Worm (Caenorhabditis elegans): ENCODE results near the gene mig-18.

Gene mig-18

ce11 chrIII:13377249-13377648, 25.8 kb upstream of the mig-18 start (continued):
- TF ChIP-seq lsy-2 (tag; optimal IDR thresholded peaks at IDR 0.05) (peak; percentile 38 to 63), ztf-11 (tag; optimal IDR thresholded peaks at IDR 0.05) (peak in 1 of 2 experiments; percentile 18), tbx-2 (tag; optimal IDR thresholded peaks at IDR 0.05) (peak; percentile 33), fkh-4 (tag; optimal IDR thresholded peaks at IDR 0.05; ENCODE audit: borderline replicate concordance) (no peak), nhr-85 (tag) (peak; percentile 64), nhr-12 (tag; optimal IDR thresholded peaks at IDR 0.05) (no peak), nhr-71 (tag; optimal IDR thresholded peaks at IDR 0.05) (peak; percentile 70), ces-1 (GFP tag; optimal IDR thresholded peaks at IDR 0.05) (no peak), skn-1 (tag; optimal IDR thresholded peaks at IDR 0.05) (peak; percentile 66), nhr-237 (tag; optimal IDR thresholded peaks at IDR 0.05) (no peak), C16A3.4 (tag; optimal IDR thresholded peaks at IDR 0.05) (no peak), lin-35 (GFP tag; optimal IDR thresholded peaks at IDR 0.05) (peak; percentile 45 to 50), lin-39 (tag; optimal IDR thresholded peaks at IDR 0.05) (no peak), irx-1 (tag; optimal IDR thresholded peaks at IDR 0.05) (peak; percentile 13), dsc-1 (tag; optimal IDR thresholded peaks at IDR 0.05) (peak; percentile 32), pax-3 (tag; optimal IDR thresholded peaks at IDR 0.05) (no peak), mdl-1 (tag; optimal IDR thresholded peaks at IDR 0.05) (peak in 1 of 2 experiments; percentile 44), snu-23 (GFP tag; optimal IDR thresholded peaks at IDR 0.05) (peak; percentile 77), alr-1 (tag; optimal IDR thresholded peaks at IDR 0.05; ENCODE audit: borderline replicate concordance) (no peak), fkh-8 (tag; optimal IDR thresholded peaks at IDR 0.05) (peak; percentile 4)

ce11 chrIII:13378242-13378641, 24.8 kb upstream of the mig-18 start, which contains the start of gene T03F6.10:
TSS of gene T03F6.10 (minus strand) at chrIII:13378342.
- TF ChIP-seq ceh-82 (tag; optimal IDR thresholded peaks at IDR 0.05) (no peak), aha-1 (tag; optimal IDR thresholded peaks at IDR 0.05) (no peak), efl-1 (optimal IDR thresholded peaks at IDR 0.05) (no peak), efl-1 (GFP tag; optimal IDR thresholded peaks at IDR 0.05 in 1 of 2) (peak in 1 of 2 experiments; percentile 21)

DNA sequence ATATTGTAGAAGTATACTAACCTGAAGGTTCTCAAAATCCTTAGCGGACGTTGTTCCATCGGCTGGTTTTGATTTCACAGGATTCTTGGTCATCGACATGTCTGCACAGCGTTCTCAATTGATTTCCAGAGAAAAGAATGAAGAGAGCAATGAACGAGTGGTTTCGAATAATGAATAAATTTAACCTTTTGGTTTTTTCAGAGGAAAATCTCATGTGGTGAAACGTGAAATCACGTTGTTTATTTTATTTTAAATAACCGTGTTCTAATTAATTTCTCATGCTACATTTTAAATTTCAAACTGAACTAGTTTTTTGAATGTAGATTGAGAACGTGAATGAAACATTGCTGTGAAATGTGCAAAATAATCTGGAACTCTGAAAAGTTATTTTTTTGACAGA, 22.8 kb upstream of the mig-18 start, which contains the start of gene T03F6.6:
T03F6.6 (minus strand) TSS at position 101 of the 400 bp plus-strand sequence.
- TF ChIP-seq unc-30 (tag; optimal IDR thresholded peaks at IDR 0.05) (no peak), zag-1 (tag; optimal IDR thresholded peaks at IDR 0.05) (no peak), xbp-1 (tag; optimal IDR thresholded peaks at IDR 0.05) (no peak), zip-4 (GFP tag; optimal IDR thresholded peaks at IDR 0.05) (no peak), dsc-1 (tag; optimal IDR thresholded peaks at IDR 0.05) (no peak), swsn-7 (tag; optimal IDR thresholded peaks at IDR 0.05) (no peak), alr-1 (tag; optimal IDR thresholded peaks at IDR 0.05; ENCODE audit: borderline replicate concordance) (no peak), elt-2 (tag; optimal IDR thresholded peaks at IDR 0.05) (no peak), unc-62 (GFP tag; optimal IDR thresholded peaks at IDR 0.05) (no peak), ztf-11 (tag; optimal IDR thresholded peaks at IDR 0.05) (no peak), tlp-1 (tag; optimal IDR thresholded peaks at IDR 0.05) (no peak), snu-23 (GFP tag; optimal IDR thresholded peaks at IDR 0.05) (no peak), hlh-4 (tag; optimal IDR thresholded peaks at IDR 0.05) (no peak), C04F5.9 (tag; optimal IDR thresholded peaks at IDR 0.05) (no peak), egl-27 (tag; optimal IDR thresholded peaks at IDR 0.05) (no peak), unc-98 (GFP tag; IDR thresholded peaks at IDR 0.05) (no peak), unc-86 (tag; optimal IDR thresholded peaks at IDR 0.05) (no peak), C34B4.2 (tag; optimal IDR thresholded peaks at IDR 0.05) (no peak), lin-14 (GFP tag; optimal IDR thresholded peaks at IDR 0.05) (no peak), irx-1 (tag; optimal IDR thresholded peaks at IDR 0.05) (no peak)

- TF ChIP-seq nhr-85 (tag) (peak; percentile 84), unc-98 (GFP tag; IDR thresholded peaks at IDR 0.05) (no peak), lin-14 (GFP tag; optimal IDR thresholded peaks at IDR 0.05) (peak; percentile 12), hlh-17 (GFP tag; optimal IDR thresholded peaks at IDR 0.05; ENCODE audit: borderline replicate concordance) (no peak), nhr-71 (tag; optimal IDR thresholded peaks at IDR 0.05) (peak; percentile 2)
Measured at ce11 chrIII:13380881-13381280, 22.2 kb upstream of the mig-18 start.

Data from whole organism, L1 larva.